Worm (Caenorhabditis elegans) whole organism, L3 larva: ENCODE measurements around the gene C14A4.12.

Experiments used
- R02D3.7 ChIP-seq: fragments of 150-350 bp; optimal IDR thresholded peaks from 2 replicates; lab custom pipeline; 2014; ENCODE audit warnings: missing biosample characterization, missing genetic modification characterization
- ZK546.5 ChIP-seq: sonication (generic microtip); optimal IDR thresholded peaks from 2 replicates; lab custom pipeline; 2017; ENCODE audit warnings: missing biosample characterization, missing genetic modification characterization
- aly-2 ChIP-seq: fragments of 150-350 bp; optimal IDR thresholded peaks from 2 replicates; lab custom pipeline; 2014; ENCODE audit warnings: missing biosample characterization, missing genetic modification characterization
- ceh-16 ChIP-seq: sonication (generic microtip); optimal IDR thresholded peaks from 2 replicates; lab custom pipeline; 2017; ENCODE audit warnings: missing biosample characterization, missing genetic modification characterization
- ceh-28 ChIP-seq: fragments of 150-350 bp; optimal IDR thresholded peaks from 2 replicates; lab custom pipeline; 2014; ENCODE audit warnings: missing biosample characterization, missing genetic modification reagents, missing genetic modification characterization
- ceh-82 ChIP-seq: fragments of 150-350 bp; optimal IDR thresholded peaks from 2 replicates; lab custom pipeline; 2014; ENCODE audit warnings: missing biosample characterization, missing genetic modification characterization
- ceh-9 ChIP-seq: sonication (generic microtip); optimal IDR thresholded peaks from 2 replicates; lab custom pipeline; 2018; ENCODE audit warnings: missing biosample characterization, missing genetic modification characterization
- daf-12 ChIP-seq: fragments of 150-350 bp; optimal IDR thresholded peaks from 2 replicates; lab custom pipeline; 2014; ENCODE audit warnings: missing biosample characterization, missing genetic modification reagents, missing genetic modification characterization
- egl-27 ChIP-seq: sonication (generic microtip); optimal IDR thresholded peaks from 4 replicates; lab custom pipeline; 2017; ENCODE audit warnings: missing biosample characterization, missing genetic modification reagents, missing genetic modification characterization
- egl-5 ChIP-seq: fragments of 150-350 bp; optimal IDR thresholded peaks from 2 replicates; lab custom pipeline; 2017; ENCODE audit warnings: missing biosample characterization, missing genetic modification reagents, missing genetic modification characterization, inconsistent platforms
- elt-1 ChIP-seq: fragments of 150-350 bp; optimal IDR thresholded peaks from 2 replicates; lab custom pipeline; 2014; ENCODE audit warnings: missing biosample characterization, missing genetic modification characterization
- elt-2 ChIP-seq: sonication (generic microtip); optimal IDR thresholded peaks from 2 replicates; lab custom pipeline; 2016; ENCODE audit warnings: missing genetic modification reagents, mild to moderate bottlenecking, missing genetic modification characterization, missing compliant biosample characterization
- eor-1 ChIP-seq, 2 experiments: fragments of 150-350 bp; optimal IDR thresholded peaks; 2 replicates each; lab custom pipeline; 2014 to 2018; ENCODE audit warnings: missing biosample characterization in 2 of 2, missing genetic modification characterization in 2 of 2
- fkh-2 ChIP-seq: fragments of 150-350 bp; optimal IDR thresholded peaks from 2 replicates; lab custom pipeline; 2014; ENCODE audit warnings: missing biosample characterization, missing genetic modification reagents, missing genetic modification characterization
- fos-1 ChIP-seq: fragments of 150-350 bp; optimal IDR thresholded peaks from 2 replicates; lab custom pipeline; 2014; ENCODE audit warnings: missing biosample characterization, missing genetic modification characterization
- hmg-11 ChIP-seq: sonication (generic microtip); optimal IDR thresholded peaks from 2 replicates; lab custom pipeline; 2016; ENCODE audit warnings: missing genetic modification characterization, missing compliant biosample characterization
- jun-1 ChIP-seq: fragments of 150-350 bp; optimal IDR thresholded peaks from 2 replicates; lab custom pipeline; 2014; ENCODE audit warnings: missing biosample characterization, missing genetic modification reagents, missing genetic modification characterization
- lin-15B ChIP-seq: fragments of 150-350 bp; optimal IDR thresholded peaks from 2 replicates; lab custom pipeline; 2014; ENCODE audit warnings: missing biosample characterization, missing genetic modification characterization
- lin-39 ChIP-seq: fragments of 150-350 bp; optimal IDR thresholded peaks from 2 replicates; lab custom pipeline; 2018; ENCODE audit warnings: missing biosample characterization, missing genetic modification reagents, missing genetic modification characterization
- lsy-12 ChIP-seq: sonication (generic microtip); optimal IDR thresholded peaks from 2 replicates; lab custom pipeline; 2016; ENCODE audit warnings: mild to moderate bottlenecking, missing genetic modification characterization, missing compliant biosample characterization
- mml-1 ChIP-seq: fragments of 150-350 bp; sonication (generic microtip); optimal IDR thresholded peaks from 3 replicates; lab custom pipeline; 2014; ENCODE audit warnings: missing biosample characterization, missing genetic modification characterization
- nfya-1 ChIP-seq: sonication (generic microtip); optimal IDR thresholded peaks from 2 replicates; lab custom pipeline; 2017; ENCODE audit warnings: missing genetic modification characterization, mild to moderate bottlenecking, missing compliant biosample characterization, antibody characterized with exemption, moderate library complexity; ENCODE audit not compliant: insufficient read depth
- nhr-12 ChIP-seq: fragments of 150-350 bp; optimal IDR thresholded peaks from 2 replicates; lab custom pipeline; 2014; ENCODE audit warnings: missing biosample characterization, missing genetic modification characterization
- nhr-23 ChIP-seq: fragments of 150-350 bp; optimal IDR thresholded peaks from 2 replicates; lab custom pipeline; 2014; ENCODE audit warnings: missing biosample characterization, missing genetic modification reagents, missing genetic modification characterization
- nhr-237 ChIP-seq: fragments of 150-350 bp; optimal IDR thresholded peaks from 2 replicates; lab custom pipeline; 2014; ENCODE audit warnings: missing biosample characterization, missing genetic modification characterization
- nhr-25 ChIP-seq: sonication (generic microtip); optimal IDR thresholded peaks from 2 replicates; lab custom pipeline; 2017; ENCODE audit warnings: missing biosample characterization, missing genetic modification characterization
- nhr-28 ChIP-seq: fragments of 150-350 bp; optimal IDR thresholded peaks from 2 replicates; lab custom pipeline; 2014; ENCODE audit warnings: missing biosample characterization, missing genetic modification characterization
- nhr-43 ChIP-seq: sonication (generic microtip); optimal IDR thresholded peaks from 2 replicates; lab custom pipeline; 2016; ENCODE audit warnings: mild to moderate bottlenecking, missing genetic modification characterization, missing compliant biosample characterization; ENCODE audit not compliant: poor library complexity, severe bottlenecking
- nhr-67 ChIP-seq: fragments of 150-350 bp; optimal IDR thresholded peaks from 2 replicates; lab custom pipeline; 2014; ENCODE audit warnings: missing biosample characterization, missing genetic modification characterization
- nhr-77 ChIP-seq: fragments of 150-350 bp; optimal IDR thresholded peaks from 2 replicates; lab custom pipeline; 2014; ENCODE audit warnings: missing biosample characterization, missing genetic modification characterization
- pha-4 ChIP-seq: fragments of 150-350 bp; optimal IDR thresholded peaks from 2 replicates; lab custom pipeline; 2014; ENCODE audit warnings: missing biosample characterization, missing genetic modification reagents, missing genetic modification characterization
- pqm-1 ChIP-seq: fragments of 150-350 bp; optimal IDR thresholded peaks from 2 replicates; lab custom pipeline; 2017; ENCODE audit warnings: missing biosample characterization, missing genetic modification characterization, inconsistent platforms
- snpc-4 ChIP-seq: fragments of 150-350 bp; optimal IDR thresholded peaks from 2 replicates; lab custom pipeline; 2014; ENCODE audit warnings: missing biosample characterization, missing genetic modification characterization
- tbx-2 ChIP-seq: sonication (generic microtip); optimal IDR thresholded peaks from 2 replicates; lab custom pipeline; 2016; ENCODE audit warnings: mild to moderate bottlenecking, missing genetic modification characterization, missing compliant biosample characterization
- unc-39 ChIP-seq: sonication (generic microtip); optimal IDR thresholded peaks from 4 replicates; lab custom pipeline; 2017; ENCODE audit warnings: missing biosample characterization, missing genetic modification characterization
- unc-62 ChIP-seq: fragments of 150-350 bp; sonication (generic microtip); optimal IDR thresholded peaks from 4 replicates; lab custom pipeline; 2014; ENCODE audit warnings: missing biosample characterization, missing genetic modification reagents, missing genetic modification characterization
- ztf-11 ChIP-seq: fragments of 150-350 bp; optimal IDR thresholded peaks from 2 replicates; lab custom pipeline; 2014; ENCODE audit warnings: missing biosample characterization, missing genetic modification characterization
- ztf-4 ChIP-seq: fragments of 150-350 bp; optimal IDR thresholded peaks from 2 replicates; lab custom pipeline; 2014; ENCODE audit warnings: missing biosample characterization, missing genetic modification characterization

The C14A4.12 gene

DNA sequence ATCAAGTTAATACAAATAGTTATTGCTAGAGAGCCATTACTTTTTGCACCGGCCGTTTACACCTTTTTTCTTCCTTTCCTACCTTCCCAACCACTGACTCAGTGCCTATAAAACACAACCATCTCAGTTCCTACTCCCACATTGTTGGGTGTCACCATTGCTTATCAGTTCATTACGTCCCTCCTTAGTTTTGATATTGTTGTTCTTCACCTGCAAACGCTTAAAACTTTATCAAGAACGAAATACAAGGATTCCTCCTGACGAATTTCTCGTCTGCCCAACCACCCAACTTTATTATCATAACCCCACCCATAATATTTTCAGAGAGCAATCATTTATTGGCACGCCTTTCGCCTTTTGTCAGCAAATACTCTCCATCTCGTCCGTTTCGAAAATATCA lies 14.2 kb downstream of the C14A4.12 start:
- no peak for TF ChIP-seq snpc-4 (tag; lab: Kevin White, UChicago)
- TF ChIP-seq elt-2 (tag; lab: Kevin White, UChicago) = peak; percentile 84
- no peak for TF ChIP-seq lsy-12
- TF ChIP-seq nhr-237 (tag; lab: Kevin White, UChicago) = no peak
- TF ChIP-seq pqm-1 (tag; lab: Kevin White, UChicago) = peak; percentile 38
- TF ChIP-seq mml-1 (tag; lab: Kevin White, UChicago) = no peak
- no peak for TF ChIP-seq ceh-16
- no peak for TF ChIP-seq nhr-12
- no peak for TF ChIP-seq nhr-67 (tag; lab: Kevin White, UChicago)
- no peak for TF ChIP-seq pha-4 (tag; lab: Kevin White, UChicago)
- TF ChIP-seq nhr-43 = no peak
- peak; percentile 38 for TF ChIP-seq jun-1
- no peak for TF ChIP-seq nfya-1 (tag; lab: Kevin White, UChicago)
- TF ChIP-seq hmg-11 (tag; lab: Kevin White, UChicago) = no peak
- TF ChIP-seq ZK546.5 (tag; lab: Kevin White, UChicago) = no peak
- no peak for TF ChIP-seq nhr-23 (tag; lab: Kevin White, UChicago)
- no peak for TF ChIP-seq lin-15B (tag; lab: Kevin White, UChicago)
- no peak for TF ChIP-seq ceh-28 (tag; lab: Kevin White, UChicago)
- no peak for TF ChIP-seq fkh-2 (tag; lab: Kevin White, UChicago)
- TF ChIP-seq, all 47 proteins: peak for 3

DNA sequence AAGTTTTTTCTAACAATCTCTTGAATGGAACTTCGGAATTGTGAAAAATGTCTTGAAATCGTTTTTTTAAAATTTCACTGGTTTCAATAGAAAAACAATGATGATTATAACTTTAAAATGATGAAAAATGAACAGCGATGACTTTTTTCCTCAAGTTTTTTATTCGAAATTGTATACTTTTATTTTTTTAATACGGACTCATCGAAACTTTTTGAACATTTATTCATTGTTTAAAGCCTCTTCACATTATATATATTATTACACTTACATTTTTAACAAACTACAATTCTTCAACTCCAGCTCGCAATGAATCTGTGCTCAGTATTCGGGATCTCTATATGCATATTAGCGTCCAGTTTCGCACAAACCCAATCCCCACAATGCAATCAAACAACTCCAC lies 15.1 kb downstream of the C14A4.12 start, which contains the start of gene M28.8:
TSS of gene M28.8 (plus strand) at position 301 of the 400 bp plus-strand sequence.
- TF ChIP-seq unc-62 (GFP tag; lab: Kevin White, UChicago) (no peak), nhr-25 (tag; lab: Kevin White, UChicago) (no peak), ZK546.5 (tag; lab: Kevin White, UChicago) (no peak), elt-1 (no peak), ceh-82 (tag; lab: Kevin White, UChicago) (no peak), nhr-12 (no peak), tbx-2 (no peak), eor-1 (tag; optimal IDR thresholded peaks at IDR 0.05; lab: Kevin White, UChicago) (no peak), unc-39 (tag; lab: Kevin White, UChicago) (no peak), aly-2 (tag; lab: Kevin White, UChicago) (no peak), egl-27 (tag; lab: Kevin White, UChicago) (no peak), nhr-67 (tag; lab: Kevin White, UChicago) (no peak), lsy-12 (no peak), lin-15B (tag; lab: Kevin White, UChicago) (no peak), ztf-11 (tag; lab: Kevin White, UChicago) (no peak), nhr-23 (tag; lab: Kevin White, UChicago) (no peak), jun-1 (no peak), ceh-16 (no peak), nhr-237 (tag; lab: Kevin White, UChicago) (no peak)

DNA sequence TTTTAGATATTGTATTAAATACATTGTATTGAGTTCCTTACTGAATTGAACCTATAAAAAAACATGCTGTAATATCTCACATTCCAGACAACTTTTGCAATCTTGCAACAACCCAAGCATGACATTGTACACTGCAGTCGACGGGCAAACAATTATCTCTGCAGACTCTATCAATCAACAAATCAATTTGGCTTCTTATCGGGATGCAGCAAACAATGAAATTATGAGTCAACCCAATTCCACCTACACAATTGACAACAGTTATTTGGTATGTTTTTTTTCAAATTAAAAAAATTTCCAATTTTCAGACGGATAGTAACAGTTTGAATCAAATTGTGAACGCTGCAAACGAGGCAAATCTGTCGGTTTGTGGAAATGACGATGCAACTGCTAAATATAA lies 18.1 kb downstream of the C14A4.12 start:
- TF ChIP-seq elt-2 (tag; lab: Kevin White, UChicago) (peak; percentile 28), pqm-1 (tag; lab: Kevin White, UChicago) (peak; percentile 20), nhr-25 (tag; lab: Kevin White, UChicago) (no peak)
- TF ChIP-seq, all 47 proteins: peak for 2

DNA sequence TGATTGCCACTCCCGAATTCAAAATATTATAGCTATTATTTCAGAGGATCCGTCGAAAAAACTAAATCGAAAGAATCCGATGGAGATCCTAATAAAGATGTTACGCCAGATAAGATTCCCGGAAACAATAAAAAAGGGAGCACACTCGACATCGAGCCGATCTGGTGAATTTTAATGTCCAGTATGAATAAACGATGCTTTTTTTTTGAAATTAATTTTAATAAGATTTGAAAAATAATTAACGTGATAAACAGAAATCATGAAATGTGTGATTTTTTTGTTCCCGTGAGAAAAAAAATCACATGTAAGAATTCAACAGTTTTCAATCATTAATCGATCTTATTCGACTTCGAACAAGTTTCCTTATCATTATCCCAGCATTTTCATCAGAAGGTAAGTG lies 26.3 kb downstream of the C14A4.12 start, which contains the start of gene M28.9:
TSS of gene M28.9 (plus strand) at position 301 of the 400 bp plus-strand sequence.
- TF ChIP-seq hmg-11 (tag; lab: Kevin White, UChicago) = no peak
- no peak for TF ChIP-seq lin-39 (tag; lab: Kevin White, UChicago)
- no peak for TF ChIP-seq ceh-9
- TF ChIP-seq nhr-23 (tag; lab: Kevin White, UChicago) = no peak
- no peak for TF ChIP-seq R02D3.7 (tag; lab: Kevin White, UChicago)
- no peak for TF ChIP-seq ceh-82 (tag; lab: Kevin White, UChicago)
- TF ChIP-seq egl-5 (tag; lab: Kevin White, UChicago) = no peak

DNA sequence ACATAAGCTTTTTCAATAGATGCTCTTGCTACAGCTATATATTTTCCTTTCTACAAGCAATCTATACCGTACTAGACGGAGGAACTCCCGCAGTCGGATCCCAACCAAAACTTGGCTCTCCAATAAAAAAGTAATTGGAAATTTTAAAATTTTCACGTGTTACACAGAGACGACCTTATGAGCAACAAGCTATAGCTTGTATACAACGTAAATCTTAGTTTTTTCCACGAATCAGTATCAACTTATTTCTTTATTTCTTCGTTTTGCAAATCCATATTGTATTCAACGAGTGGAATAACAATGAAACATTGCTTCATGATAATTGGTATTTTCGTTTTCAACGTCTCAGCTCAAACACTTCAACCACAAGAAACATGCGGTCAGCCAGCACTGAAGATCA lies 30.6 kb downstream of the C14A4.12 start, which contains the start of gene M28.4:
TSS of gene M28.4 (plus strand) at position 301 of the 400 bp plus-strand sequence.
- TF ChIP-seq daf-12 (tag; lab: Kevin White, UChicago) (no peak), tbx-2 (no peak), nhr-25 (tag; lab: Kevin White, UChicago) (no peak), unc-62 (GFP tag; lab: Kevin White, UChicago) (no peak), nhr-28 (tag; lab: Kevin White, UChicago) (no peak), pqm-1 (tag; lab: Kevin White, UChicago) (no peak), pha-4 (tag; lab: Kevin White, UChicago) (no peak), ceh-16 (no peak), R02D3.7 (tag; lab: Kevin White, UChicago) (no peak), eor-1 (tag; optimal IDR thresholded peaks at IDR 0.05; lab: Kevin White, UChicago) (no peak), elt-2 (tag; lab: Kevin White, UChicago) (no peak), nhr-77 (tag; lab: Kevin White, UChicago) (no peak), fos-1 (no peak), egl-27 (tag; lab: Kevin White, UChicago) (no peak), lsy-12 (no peak), ztf-4 (tag; lab: Kevin White, UChicago) (no peak), nhr-67 (tag; lab: Kevin White, UChicago) (no peak), nhr-237 (tag; lab: Kevin White, UChicago) (no peak), ceh-28 (tag; lab: Kevin White, UChicago) (no peak)
